Fruit fly (Drosophila melanogaster): ENCODE results near the gene Dsk.

The Dsk gene

DNA sequence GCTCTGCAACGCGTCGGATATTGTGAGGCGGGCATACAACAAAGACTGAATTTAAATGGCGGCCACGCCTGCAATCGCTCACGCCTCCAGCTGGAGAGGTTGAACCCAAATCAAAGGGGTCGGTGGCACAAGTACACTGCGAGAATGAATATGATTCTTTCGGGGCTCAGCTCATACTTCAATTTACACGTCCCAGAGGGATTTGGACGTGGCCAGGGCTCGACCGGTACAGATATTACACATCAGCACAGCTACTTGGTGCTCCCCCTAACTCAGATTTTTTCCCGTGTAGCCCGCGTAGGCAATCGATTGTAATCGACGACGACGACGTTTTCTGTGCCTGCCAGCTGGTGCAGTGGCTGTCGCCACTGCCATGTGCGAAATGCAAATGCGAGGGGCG is 24.0 kb upstream of the Dsk start (continued):
- TF ChIP-seq CG2889 (GFP tag; IDR thresholded peaks at IDR 0.05) (peak; percentile 63; the same call in 1 of the 3 replicates), knrl (GFP tag; IDR thresholded peaks at IDR 0.05; ENCODE audit: partially characterized antibody) (no peak), psq (GFP tag; optimal IDR thresholded peaks at IDR 0.05) (no peak), C15 (GFP tag; IDR thresholded peaks at IDR 0.05) (peak; percentile 45; the same call in 1 of the 3 replicates), Gsc (GFP tag; IDR thresholded peaks at IDR 0.05) (peak; percentile 79), CG43689 (GFP tag; IDR thresholded peaks at IDR 0.05) (peak; percentile 70), sr (GFP tag; IDR thresholded peaks at IDR 0.05) (peak; percentile 89; the same call in 2 of the 3 replicates), toy (GFP tag; IDR thresholded peaks at IDR 0.05) (peak; percentile 61; the same call in 1 of the 2 replicates), CG17328 (GFP tag; IDR thresholded peaks at IDR 0.05) (peak; percentile 86), Awh (GFP tag; IDR thresholded peaks at IDR 0.05) (peak; percentile 90), aop (GFP tag; IDR thresholded peaks at IDR 0.05) (peak; percentile 74; the same call in 1 of the 2 replicates), abd-A (tag; optimal IDR thresholded peaks at IDR 0.05) (no peak), CG13624 (GFP tag; optimal IDR thresholded peaks at IDR 0.05) (peak; percentile 69), lov (optimal IDR thresholded peaks at IDR 0.05) (no peak), lov (GFP tag; IDR thresholded peaks at IDR 0.05) (peak; percentile 86), CoRest (tag; optimal IDR thresholded peaks at IDR 0.05) (peak; percentile 68), sob (GFP tag; IDR thresholded peaks at IDR 0.05) (peak; percentile 87), CG17912 (GFP tag; optimal IDR thresholded peaks at IDR 0.05) (no peak), NK7.1 (GFP tag; optimal IDR thresholded peaks at IDR 0.05) (peak; percentile 47), YL-1 (GFP tag; optimal IDR thresholded peaks at IDR 0.05) (no peak), disco-r (GFP tag; optimal IDR thresholded peaks at IDR 0.05) (peak; percentile 11), Med (GFP tag) (peak; percentile 98), Jarid2 (GFP tag; optimal IDR thresholded peaks at IDR 0.05) (no peak), trem (tag; optimal IDR thresholded peaks at IDR 0.05) (peak; percentile 31), CG3847 (GFP tag; IDR thresholded peaks at IDR 0.05) (peak; percentile 80), CG7745 (tag; optimal IDR thresholded peaks at IDR 0.05) (no peak), bowl (GFP tag; IDR thresholded peaks at IDR 0.05) (peak; percentile 64; the same call in 1 of the 2 replicates), CG14965 (GFP tag; optimal IDR thresholded peaks at IDR 0.05; ENCODE audit: borderline replicate concordance) (no peak), cas (GFP tag; IDR thresholded peaks at IDR 0.05) (no peak), klu (GFP tag; IDR thresholded peaks at IDR 0.05) (peak; percentile 75), CG17568 (GFP tag; optimal IDR thresholded peaks at IDR 0.05) (no peak), tll (GFP tag; optimal IDR thresholded peaks at IDR 0.05) (no peak), ara (GFP tag; IDR thresholded peaks at IDR 0.05) (peak; percentile 84), CG31388 (GFP tag; optimal IDR thresholded peaks at IDR 0.05) (peak; percentile 40), lilli (GFP tag; optimal IDR thresholded peaks at IDR 0.05) (peak; percentile 59), NC2β (GFP tag; optimal IDR thresholded peaks at IDR 0.05) (peak; percentile 58), Atf6 (GFP tag; IDR thresholded peaks at IDR 0.05) (peak; percentile 72; the same call in 1 of the 2 replicates), CG11085 (GFP tag; IDR thresholded peaks at IDR 0.05) (peak; percentile 73), CG13123 (GFP tag; optimal IDR thresholded peaks at IDR 0.05) (peak; percentile 26), CG31441 (GFP tag; IDR thresholded peaks at IDR 0.05) (peak; percentile 75), stc (GFP tag; IDR thresholded peaks at IDR 0.05) (peak; percentile 88), CG30431 (GFP tag; optimal IDR thresholded peaks at IDR 0.05) (peak; percentile 73), CTCF (GFP tag; optimal IDR thresholded peaks at IDR 0.05) (peak; percentile 31), Hr3 (GFP tag; optimal IDR thresholded peaks at IDR 0.05) (peak; percentile 70), CG14441 (GFP tag; IDR thresholded peaks at IDR 0.05) (peak; percentile 92), CG17612 (GFP tag; IDR thresholded peaks at IDR 0.05) (peak; percentile 69; the same call in 1 of the 2 replicates), Fer3 (tag; optimal IDR thresholded peaks at IDR 0.05) (peak; percentile 64), tap (tag; optimal IDR thresholded peaks at IDR 0.05) (peak; percentile 75), bbx (GFP tag; IDR thresholded peaks at IDR 0.05; ENCODE audit: partially characterized antibody) (no peak), CkIIα-i1 (GFP tag; IDR thresholded peaks at IDR 0.05) (peak; percentile 54; the same call in 1 of the 2 replicates), exex (tag; optimal IDR thresholded peaks at IDR 0.05) (no peak), Poxn (GFP tag; IDR thresholded peaks at IDR 0.05) (no peak), Rx (GFP tag; IDR thresholded peaks at IDR 0.05) (peak; percentile 90)

Data from whole organism, embryonic.